Worm (Caenorhabditis elegans) whole organism, late embryonic: ENCODE data around the gene W10C6.2.

ENCODE experiments used
- C08G9.2 ChIP-seq: sonication (generic microtip); optimal IDR thresholded peaks from 2 replicates; lab custom pipeline; 2016; ENCODE audit warnings: mild to moderate bottlenecking, missing genetic modification characterization, moderate library complexity, missing compliant biosample characterization
- C38D4.7 ChIP-seq: fragments of 200-800 bp; sonication (Bioruptor generic); optimal IDR thresholded peaks from 2 replicates; lab custom pipeline; 2018; ENCODE audit warnings: mild to moderate bottlenecking, missing genetic modification characterization, moderate library complexity, missing compliant biosample characterization
- F13H6.1 ChIP-seq: sonication (generic microtip); optimal IDR thresholded peaks from 2 replicates; lab custom pipeline; 2016; ENCODE audit warnings: missing genetic modification characterization, missing compliant biosample characterization
- T23F11.4 ChIP-seq: fragments of 200-800 bp; sonication (Bioruptor generic); optimal IDR thresholded peaks from 2 replicates; lab custom pipeline; 2018; ENCODE audit warnings: mild to moderate bottlenecking, missing genetic modification characterization, missing compliant biosample characterization
- Y22D7AL.16 ChIP-seq: sonication (generic microtip); optimal IDR thresholded peaks from 2 replicates; lab custom pipeline; 2016; ENCODE audit warnings: missing genetic modification characterization, missing compliant biosample characterization
- ama-1 ChIP-seq: fragments of 150-350 bp; optimal IDR thresholded peaks from 2 replicates; lab custom pipeline; 2014
- ceh-14 ChIP-seq: sonication (generic microtip); optimal IDR thresholded peaks from 2 replicates; lab custom pipeline; 2016; ENCODE audit warnings: missing genotype, missing genetic modification characterization, missing compliant biosample characterization
- ceh-18 ChIP-seq: sonication (generic microtip); optimal IDR thresholded peaks from 2 replicates; lab custom pipeline; 2016; ENCODE audit warnings: missing genetic modification characterization, missing compliant biosample characterization
- ceh-19 ChIP-seq: fragments of 200-800 bp; sonication (Bioruptor generic); optimal IDR thresholded peaks from 2 replicates; lab custom pipeline; 2018; ENCODE audit warnings: mild to moderate bottlenecking, missing genetic modification characterization, missing compliant biosample characterization
- ceh-31 ChIP-seq: sonication (generic microtip); optimal IDR thresholded peaks from 2 replicates; lab custom pipeline; 2016; ENCODE audit warnings: missing genetic modification characterization, missing compliant biosample characterization
- ceh-45 ChIP-seq: fragments of 200-800 bp; sonication (Bioruptor generic); IDR thresholded peaks from 2 replicates; pipeline ENCODE4 v1.3.6; 2022; ENCODE audit warnings: missing genetic modification reagents, missing genetic modification characterization, missing compliant biosample characterization
- ceh-6 ChIP-seq: fragments of 200-800 bp; sonication (Bioruptor generic); optimal IDR thresholded peaks from 2 replicates; lab custom pipeline; 2018; ENCODE audit warnings: mild to moderate bottlenecking, missing genetic modification characterization, missing compliant biosample characterization
- dve-1 ChIP-seq: sonication (generic microtip); optimal IDR thresholded peaks from 2 replicates; lab custom pipeline; 2017; ENCODE audit warnings: antibody characterized with exemption, mild to moderate bottlenecking, missing genetic modification characterization, missing compliant biosample characterization
- elt-2 ChIP-seq: sonication (generic microtip); optimal IDR thresholded peaks from 2 replicates; lab custom pipeline; 2016; ENCODE audit warnings: missing genetic modification reagents, missing genetic modification characterization, missing compliant biosample characterization
- ets-4 ChIP-seq: sonication (generic microtip); optimal IDR thresholded peaks from 2 replicates; lab custom pipeline; 2016; ENCODE audit warnings: missing genetic modification characterization, missing compliant biosample characterization
- eyg-1 ChIP-seq: sonication (generic microtip); optimal IDR thresholded peaks from 2 replicates; lab custom pipeline; 2016; ENCODE audit warnings: missing genotype, missing genetic modification characterization, missing compliant biosample characterization
- fax-1 ChIP-seq: sonication (generic microtip); optimal IDR thresholded peaks from 2 replicates; lab custom pipeline; 2016; ENCODE audit warnings: missing genotype, missing genetic modification characterization, missing compliant biosample characterization
- fkh-6 ChIP-seq: sonication (generic microtip); optimal IDR thresholded peaks from 2 replicates; lab custom pipeline; 2016; ENCODE audit warnings: missing genetic modification characterization, missing compliant biosample characterization
- hlh-13 ChIP-seq: fragments of 200-800 bp; sonication (Bioruptor generic); optimal IDR thresholded peaks from 2 replicates; lab custom pipeline; 2018; ENCODE audit warnings: mild to moderate bottlenecking, missing genetic modification characterization, missing compliant biosample characterization
- hlh-6 ChIP-seq: sonication (generic microtip); optimal IDR thresholded peaks from 2 replicates; lab custom pipeline; 2016; ENCODE audit warnings: missing genotype, missing genetic modification characterization, missing compliant biosample characterization
- lin-11 ChIP-seq: fragments of 200-800 bp; sonication (Bioruptor generic); optimal IDR thresholded peaks from 2 replicates; lab custom pipeline; 2018; ENCODE audit warnings: mild to moderate bottlenecking, missing genetic modification characterization, missing compliant biosample characterization
- madf-2 ChIP-seq: sonication (generic microtip); optimal IDR thresholded peaks from 2 replicates; lab custom pipeline; 2017; ENCODE audit warnings: missing genetic modification characterization, missing compliant biosample characterization
- nfya-1 ChIP-seq: sonication (generic microtip); optimal IDR thresholded peaks from 2 replicates; lab custom pipeline; 2017; ENCODE audit warnings: missing genetic modification characterization, mild to moderate bottlenecking, missing compliant biosample characterization, antibody characterized with exemption, moderate library complexity
- nhr-11 ChIP-seq: fragments of 150-350 bp; optimal IDR thresholded peaks from 2 replicates; lab custom pipeline; 2014; ENCODE audit warnings: missing biosample characterization, missing genetic modification characterization
- nhr-232 ChIP-seq: sonication (generic microtip); optimal IDR thresholded peaks from 2 replicates; lab custom pipeline; 2016; ENCODE audit warnings: missing genetic modification characterization, missing compliant biosample characterization
- odd-2 ChIP-seq: sonication (generic microtip); optimal IDR thresholded peaks from 2 replicates; lab custom pipeline; 2017; ENCODE audit warnings: antibody characterized with exemption, mild to moderate bottlenecking, missing genetic modification characterization, missing compliant biosample characterization
- pha-2 ChIP-seq: sonication (generic microtip); optimal IDR thresholded peaks from 2 replicates; lab custom pipeline; 2017; ENCODE audit warnings: mild to moderate bottlenecking, missing genetic modification characterization, missing compliant biosample characterization
- pha-4 ChIP-seq: fragments of 150-350 bp; optimal IDR thresholded peaks from 2 replicates; lab custom pipeline; 2018; ENCODE audit warnings: missing biosample characterization, missing genetic modification reagents, missing genetic modification characterization
- pqm-1 ChIP-seq: sonication (generic microtip); optimal IDR thresholded peaks from 2 replicates; lab custom pipeline; 2016; ENCODE audit warnings: missing genetic modification characterization, missing compliant biosample characterization
- sox-2 ChIP-seq: fragments of 200-800 bp; sonication (Bioruptor generic); IDR thresholded peaks from 2 replicates; pipeline ENCODE4 v1.3.6; 2022; ENCODE audit warnings: missing genetic modification reagents, missing genetic modification characterization, missing compliant biosample characterization
- sox-4 ChIP-seq: sonication (generic microtip); optimal IDR thresholded peaks from 2 replicates; lab custom pipeline; 2017; ENCODE audit warnings: mild to moderate bottlenecking, missing genetic modification characterization, inconsistent platforms, missing compliant biosample characterization
- syd-9 ChIP-seq: sonication (generic microtip); optimal IDR thresholded peaks from 2 replicates; lab custom pipeline; 2016; ENCODE audit warnings: mild to moderate bottlenecking, missing genetic modification characterization, moderate library complexity, missing compliant biosample characterization
- tbx-2 ChIP-seq: sonication (generic microtip); optimal IDR thresholded peaks from 2 replicates; lab custom pipeline; 2016; ENCODE audit warnings: missing genetic modification characterization, missing compliant biosample characterization
- tbx-7 ChIP-seq: sonication (generic microtip); optimal IDR thresholded peaks from 2 replicates; lab custom pipeline; 2016; ENCODE audit warnings: missing genotype, missing genetic modification characterization, missing compliant biosample characterization
- ttx-3 ChIP-seq: sonication (generic microtip); optimal IDR thresholded peaks from 2 replicates; lab custom pipeline; 2016; ENCODE audit warnings: missing genetic modification reagents, missing genetic modification characterization, missing compliant biosample characterization
- unc-3 ChIP-seq, 2 experiments: fragments of 200-800 bp in 1 of 2; sonication (Bioruptor generic) in 1 of 2; sonication (generic microtip) in 1 of 2; conservative IDR thresholded peaks in 1 of 2; optimal IDR thresholded peaks in 1 of 2; 2 replicates each; pipeline versions ENCODE4 v1.3.6 to Lab custom; 2016 to 2022; ENCODE audit warnings: missing compliant biosample characterization in 2 of 2, missing genetic modification characterization in 2 of 2, missing genetic modification reagents in 1 of 2
- unc-42 ChIP-seq: sonication (generic microtip); optimal IDR thresholded peaks from 2 replicates; lab custom pipeline; 2016; ENCODE audit warnings: missing genotype, missing genetic modification characterization, missing compliant biosample characterization
- unc-86 ChIP-seq: sonication (generic microtip); optimal IDR thresholded peaks from 2 replicates; lab custom pipeline; 2016; ENCODE audit warnings: missing genetic modification characterization, missing compliant biosample characterization
- zip-5 ChIP-seq: sonication (generic microtip); optimal IDR thresholded peaks from 2 replicates; lab custom pipeline; 2016; ENCODE audit warnings: missing genetic modification characterization, missing compliant biosample characterization

Gene W10C6.2

DNA sequence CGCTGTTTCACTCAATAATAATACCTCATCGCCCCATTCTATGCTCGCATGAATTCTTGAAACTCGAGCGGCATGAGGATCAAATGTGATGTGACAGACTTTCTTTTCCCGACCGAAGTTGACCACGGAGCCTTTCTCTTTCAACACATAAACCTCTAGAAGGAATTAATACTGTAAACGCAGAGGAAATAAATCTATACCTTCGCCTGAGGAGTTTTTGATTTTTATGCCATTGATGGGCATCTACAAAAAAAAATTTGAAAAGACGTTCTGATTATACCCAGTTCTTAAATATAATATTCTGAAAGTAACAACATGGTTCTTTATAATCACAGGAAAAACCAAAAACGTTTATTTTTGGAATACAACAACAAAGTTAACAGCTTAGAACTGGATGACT is 25.5 kb downstream of the W10C6.2 start, which contains the start of gene nbs-1:
TSS of gene nbs-1 (minus strand) at position 246 of the 400 bp plus-strand sequence.
- TF ChIP-seq T23F11.4 (GFP tag; lab: Kevin White, UChicago) (no peak), eyg-1 (tag; lab: Kevin White, UChicago) (no peak), elt-2 (tag; lab: Kevin White, UChicago) (no peak), ceh-45 (GFP tag; lab: Robert Waterston, UW) (no peak), hlh-6 (tag; lab: Kevin White, UChicago) (no peak), nhr-11 (tag; lab: Kevin White, UChicago) (no peak), ama-1 (lab: Kevin White, UChicago) (no peak), pha-2 (tag; lab: Kevin White, UChicago) (no peak), tbx-2 (tag; lab: Kevin White, UChicago) (no peak)

- TF ChIP-seq fkh-6 (tag; lab: Kevin White, UChicago) = no peak
- no peak for TF ChIP-seq madf-2 (tag; lab: Kevin White, UChicago)
- no peak for TF ChIP-seq ceh-14 (tag; lab: Kevin White, UChicago)
- TF ChIP-seq odd-2 (tag; lab: Kevin White, UChicago) = no peak
- TF ChIP-seq C08G9.2 = no peak
- no peak for TF ChIP-seq ceh-6
- TF ChIP-seq lin-11 (tag; lab: Kevin White, UChicago) = no peak
- TF ChIP-seq syd-9 = no peak
- no peak for TF ChIP-seq tbx-7 (tag; lab: Kevin White, UChicago)
- TF ChIP-seq dve-1 = no peak
- no peak for TF ChIP-seq ceh-18 (tag; lab: Kevin White, UChicago)
- no peak for TF ChIP-seq pqm-1 (tag; lab: Kevin White, UChicago)
- no peak for TF ChIP-seq ets-4 (tag; lab: Kevin White, UChicago)
- no peak for TF ChIP-seq ceh-19 (GFP tag; lab: Kevin White, UChicago)
- no peak for TF ChIP-seq sox-2 (GFP tag; lab: Robert Waterston, UW)
- no peak for TF ChIP-seq ama-1 (lab: Kevin White, UChicago)
These were observed 27.3 kb downstream of the W10C6.2 start for ce11 chrII:11094431-11094830.

DNA sequence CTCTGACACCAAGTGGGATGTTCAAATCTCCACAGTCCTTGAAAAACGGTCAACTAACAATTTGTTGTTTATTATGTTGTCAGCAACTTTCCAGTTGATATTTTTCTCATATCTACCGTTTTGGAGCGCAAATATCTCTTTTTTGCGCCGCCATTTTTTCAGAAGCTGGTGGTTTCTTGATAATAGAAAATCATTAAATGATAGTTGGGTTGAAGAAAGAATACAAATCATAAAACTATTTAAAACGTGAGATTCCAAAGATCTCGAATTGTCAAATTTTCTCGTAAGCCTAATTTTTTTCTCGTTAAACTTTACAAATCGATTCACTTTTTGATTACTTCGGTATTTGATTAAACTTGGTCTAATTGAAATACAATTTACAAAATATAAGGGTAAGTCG is 29.3 kb downstream of the W10C6.2 start, which contains the start of gene rpl-42:
TSS of gene rpl-42 (plus strand) at position 301 of the 400 bp plus-strand sequence.
- TF ChIP-seq unc-3 (GFP tag; conservative IDR thresholded peaks at IDR 0.05; lab: Robert Waterston, UW) = no peak
- no peak for TF ChIP-seq unc-3 (tag; optimal IDR thresholded peaks at IDR 0.05; lab: Kevin White, UChicago)
- no peak for TF ChIP-seq nfya-1 (tag; lab: Kevin White, UChicago)
- no peak for TF ChIP-seq C08G9.2
- TF ChIP-seq unc-42 (tag; lab: Kevin White, UChicago) = no peak
- TF ChIP-seq hlh-13 (GFP tag; lab: Kevin White, UChicago) = no peak
- TF ChIP-seq pha-4 (tag; lab: Kevin White, UChicago) = no peak
- TF ChIP-seq zip-5 (tag; lab: Kevin White, UChicago) = no peak
- no peak for TF ChIP-seq fax-1
- no peak for TF ChIP-seq unc-86 (tag; lab: Kevin White, UChicago)
- TF ChIP-seq F13H6.1 (tag; lab: Kevin White, UChicago) = no peak
- TF ChIP-seq Y22D7AL.16 (tag; lab: Kevin White, UChicago) = no peak
- TF ChIP-seq ets-4 (tag; lab: Kevin White, UChicago) = no peak
- TF ChIP-seq sox-4 (tag; lab: Kevin White, UChicago) = no peak
- TF ChIP-seq elt-2 (tag; lab: Kevin White, UChicago) = no peak
- no peak for TF ChIP-seq C38D4.7
- no peak for TF ChIP-seq ttx-3
- no peak for TF ChIP-seq nhr-232
- no peak for TF ChIP-seq hlh-6 (tag; lab: Kevin White, UChicago)
- no peak for TF ChIP-seq ceh-31 (tag; lab: Kevin White, UChicago)
